Worm (Caenorhabditis elegans): Measurements from ENCODE around the gene srw-14.

srw-14 gene

ce11 chrV:15268302-15268701 lies 42.6 kb downstream of the srw-14 start, which contains the start of gene srw-22:
TSS of gene srw-22 (plus strand) at chrV:15268602.
- TF ChIP-seq nhr-28 (tag; optimal IDR thresholded peaks at IDR 0.05) (no peak), elt-1 (tag; optimal IDR thresholded peaks at IDR 0.05; ENCODE audit: borderline replicate concordance, insufficient read depth) (no peak), drap-1 (GFP tag; optimal IDR thresholded peaks at IDR 0.05) (no peak), M03D4.4 (tag; optimal IDR thresholded peaks at IDR 0.05) (no peak), unc-39 (tag; optimal IDR thresholded peaks at IDR 0.05) (no peak), ces-1 (GFP tag; optimal IDR thresholded peaks at IDR 0.05) (no peak), lin-32 (GFP tag; optimal IDR thresholded peaks at IDR 0.05) (no peak), elt-3 (tag; optimal IDR thresholded peaks at IDR 0.05) (no peak), unc-120 (tag; optimal IDR thresholded peaks at IDR 0.05; ENCODE audit: poor library complexity, severe bottlenecking) (no peak), sptf-1 (tag; optimal IDR thresholded peaks at IDR 0.05) (no peak), ztf-11 (tag; optimal IDR thresholded peaks at IDR 0.05) (no peak), flh-1 (GFP tag; optimal IDR thresholded peaks at IDR 0.05) (no peak), nhr-76 (tag; optimal IDR thresholded peaks at IDR 0.05) (no peak), bed-3 (GFP tag; optimal IDR thresholded peaks at IDR 0.05) (no peak), mep-1 (tag; optimal IDR thresholded peaks at IDR 0.05) (no peak)

- TF ChIP-seq zip-8 (tag; optimal IDR thresholded peaks at IDR 0.05) (no peak), mab-5 (tag; optimal IDR thresholded peaks at IDR 0.05) (no peak), ceh-43 (GFP tag; optimal IDR thresholded peaks at IDR 0.05) (no peak), M03D4.4 (tag; optimal IDR thresholded peaks at IDR 0.05) (no peak), nhr-28 (tag; optimal IDR thresholded peaks at IDR 0.05) (no peak), sptf-1 (tag; optimal IDR thresholded peaks at IDR 0.05) (no peak), mep-1 (tag; optimal IDR thresholded peaks at IDR 0.05) (no peak)
Observed at ce11 chrV:15272263-15272662, 46.5 kb downstream of the srw-14 start, which contains the start of gene T10H4.4. TSS of gene T10H4.4 (minus strand) at chrV:15272363.

- no peak for TF ChIP-seq flh-1 (GFP tag; optimal IDR thresholded peaks at IDR 0.05)
- no peak for TF ChIP-seq snpc-4 (tag; optimal IDR thresholded peaks at IDR 0.05)
- TF ChIP-seq ham-2 (GFP tag; optimal IDR thresholded peaks at IDR 0.05), result no peak
- TF ChIP-seq ztf-11 (tag; optimal IDR thresholded peaks at IDR 0.05), result no peak
- no peak for TF ChIP-seq blmp-1 (tag; optimal IDR thresholded peaks at IDR 0.05)
- TF ChIP-seq elt-1 (tag; optimal IDR thresholded peaks at IDR 0.05; ENCODE audit: borderline replicate concordance, insufficient read depth), result no peak
- TF ChIP-seq unc-120 (tag; optimal IDR thresholded peaks at IDR 0.05; ENCODE audit: poor library complexity, severe bottlenecking), result no peak
- TF ChIP-seq nhr-2 (tag; optimal IDR thresholded peaks at IDR 0.05), result no peak
- TF ChIP-seq drap-1 (GFP tag; optimal IDR thresholded peaks at IDR 0.05), result no peak
- no peak for TF ChIP-seq mep-1 (tag; optimal IDR thresholded peaks at IDR 0.05)
- no peak for TF ChIP-seq bed-3 (GFP tag; optimal IDR thresholded peaks at IDR 0.05)
- no peak for TF ChIP-seq mab-5 (tag; optimal IDR thresholded peaks at IDR 0.05)
- no peak for TF ChIP-seq ceh-83 (GFP tag; optimal IDR thresholded peaks at IDR 0.05)
- TF ChIP-seq nhr-12 (tag; optimal IDR thresholded peaks at IDR 0.05), result no peak
- TF ChIP-seq hlh-1 (tag; optimal IDR thresholded peaks at IDR 0.05), result no peak
- TF ChIP-seq ces-1 (GFP tag; optimal IDR thresholded peaks at IDR 0.05), result no peak
- TF ChIP-seq M03D4.4 (tag; optimal IDR thresholded peaks at IDR 0.05), result no peak
- TF ChIP-seq lin-13 (tag; optimal IDR thresholded peaks at IDR 0.05), result no peak
Observed at ce11 chrV:15274757-15275156, 49.0 kb downstream of the srw-14 start, which contains the start of gene srw-16. TSS of gene srw-16 (minus strand) at chrV:15274857.

- TF ChIP-seq M03D4.4 (tag; optimal IDR thresholded peaks at IDR 0.05), result no peak
- no peak for TF ChIP-seq ces-1 (GFP tag; optimal IDR thresholded peaks at IDR 0.05)
- TF ChIP-seq hlh-1 (tag; optimal IDR thresholded peaks at IDR 0.05), result no peak
- TF ChIP-seq unc-39 (tag; optimal IDR thresholded peaks at IDR 0.05), result no peak
- TF ChIP-seq unc-62 (GFP tag; optimal IDR thresholded peaks at IDR 0.05), result no peak
Observed at ce11 chrV:15276915-15277314, 51.2 kb downstream of the srw-14 start, which contains the start of gene srw-17. TSS of gene srw-17 (minus strand) at chrV:15277015.

Measured in whole organism, mixed stage, embryonic.